Fruit fly (Drosophila melanogaster) whole organism, embryonic: Measurements from ENCODE around the gene CG17803.

Experiments
- Atf6 ChIP-seq: fragments of 200-800 bp; sonication (Bioruptor generic); IDR thresholded peaks from 2 replicates; pipeline ENCODE4 v1.3.6; 2022; ENCODE audit warnings: missing biosample characterization, missing genetic modification characterization
- CG10209 ChIP-seq: fragments of 200-800 bp; sonication (Bioruptor generic); optimal IDR thresholded peaks from 3 replicates; lab custom pipeline; 2017; ENCODE audit warnings: missing biosample characterization, mild to moderate bottlenecking, missing genetic modification characterization, missing genetic modification reagents
- CG10267 ChIP-seq: fragments of 200-800 bp; sonication (Bioruptor generic); optimal IDR thresholded peaks from 2 replicates; lab custom pipeline; 2018; ENCODE audit warnings: missing biosample characterization, mild to moderate bottlenecking, missing genetic modification characterization, moderate library complexity
- CG10959 ChIP-seq: fragments of 200-800 bp; sonication (Bioruptor generic); IDR thresholded peaks from 2 replicates; pipeline ENCODE4 v1.3.6; 2022; ENCODE audit warnings: missing biosample characterization, missing genetic modification characterization
- CG12104 ChIP-seq: fragments of 200-800 bp; sonication (Bioruptor generic); optimal IDR thresholded peaks from 3 replicates; lab custom pipeline; 2016; ENCODE audit warnings: missing biosample characterization, missing genetic modification characterization
- CG14710 ChIP-seq: fragments of 200-800 bp; sonication (Bioruptor generic); optimal IDR thresholded peaks from 3 replicates; lab custom pipeline; 2019; ENCODE audit warnings: missing biosample characterization, mild to moderate bottlenecking, missing genetic modification characterization, moderate library complexity
- CG15479 ChIP-seq: fragments of 200-800 bp; sonication (Bioruptor generic); optimal IDR thresholded peaks from 3 replicates; lab custom pipeline; 2019; ENCODE audit warnings: missing biosample characterization, mild to moderate bottlenecking, missing genetic modification characterization, moderate library complexity
- CG16779 ChIP-seq: fragments of 200-800 bp; sonication (Bioruptor generic); IDR thresholded peaks from 2 replicates; pipeline ENCODE4 v1.3.6; 2022; ENCODE audit warnings: missing biosample characterization, missing genetic modification characterization
- CG2202 ChIP-seq: fragments of 200-800 bp; sonication (Bioruptor generic); optimal IDR thresholded peaks from 2 replicates; lab custom pipeline; 2018; ENCODE audit warnings: missing biosample characterization, mild to moderate bottlenecking, missing genetic modification characterization
- CG34224 ChIP-seq: fragments of 200-800 bp; sonication (Bioruptor generic); IDR thresholded peaks from 3 replicates; pipeline ENCODE4 v1.3.6; 2022; ENCODE audit warnings: missing biosample characterization, missing genetic modification characterization; ENCODE audit not compliant: partially characterized antibody
- CG34376 ChIP-seq: fragments of 200-800 bp; sonication (Bioruptor generic); optimal IDR thresholded peaks from 2 replicates; lab custom pipeline; 2018; ENCODE audit warnings: missing biosample characterization, mild to moderate bottlenecking, missing genetic modification characterization
- CG3847 ChIP-seq: fragments of 200-800 bp; sonication (Bioruptor generic); IDR thresholded peaks from 2 replicates; pipeline ENCODE4 v1.3.6; 2022; ENCODE audit warnings: missing biosample characterization, missing genetic modification characterization
- CG4282 ChIP-seq: fragments of 200-800 bp; sonication (Bioruptor generic); optimal IDR thresholded peaks from 2 replicates; lab custom pipeline; 2016; ENCODE audit warnings: missing biosample characterization, missing genetic modification characterization
- CG4854 ChIP-seq: fragments of 200-800 bp; sonication (Bioruptor generic); optimal IDR thresholded peaks from 2 replicates; lab custom pipeline; 2016; ENCODE audit warnings: missing biosample characterization, missing genetic modification characterization, inconsistent platforms
- CG5245 ChIP-seq: fragments of 200-800 bp; sonication (Bioruptor generic); optimal IDR thresholded peaks from 3 replicates; lab custom pipeline; 2016; ENCODE audit warnings: missing biosample characterization, missing genetic modification characterization
- CG8478 ChIP-seq: fragments of >200 bp; optimal IDR thresholded peaks from 2 replicates; lab custom pipeline; 2018
- CG9797 ChIP-seq: fragments of 200-800 bp; sonication (Bioruptor generic); optimal IDR thresholded peaks from 3 replicates; lab custom pipeline; 2018; ENCODE audit warnings: missing biosample characterization, mild to moderate bottlenecking, missing genetic modification characterization
- CHES-1-like ChIP-seq: fragments of 200-800 bp; sonication (Bioruptor generic); optimal IDR thresholded peaks from 2 replicates; lab custom pipeline; 2016; ENCODE audit warnings: missing biosample characterization, missing genetic modification characterization
- HLH4C ChIP-seq: fragments of 200-800 bp; sonication (Bioruptor generic); IDR thresholded peaks from 3 replicates; pipeline ENCODE4 v1.3.6; 2022; ENCODE audit warnings: missing biosample characterization, missing genetic modification characterization; ENCODE audit not compliant: partially characterized antibody
- HLHmδ ChIP-seq: fragments of 200-800 bp; sonication (Bioruptor generic); optimal IDR thresholded peaks from 2 replicates; lab custom pipeline; 2018; ENCODE audit warnings: missing biosample characterization, mild to moderate bottlenecking, missing genetic modification characterization, moderate library complexity
- Hand ChIP-seq: fragments of 200-800 bp; sonication (Bioruptor generic); optimal IDR thresholded peaks from 2 replicates; lab custom pipeline; 2017; ENCODE audit warnings: mild to moderate bottlenecking, missing biosample characterization, missing genetic modification reagents, missing genetic modification characterization
- Nf-YB ChIP-seq: fragments of 200-800 bp; sonication (Bioruptor generic); optimal IDR thresholded peaks from 3 replicates; lab custom pipeline; 2019; ENCODE audit warnings: missing biosample characterization, mild to moderate bottlenecking, missing genetic modification characterization, moderate library complexity
- PHDP ChIP-seq: fragments of 200-800 bp; sonication (Bioruptor generic); optimal IDR thresholded peaks from 3 replicates; lab custom pipeline; 2018; ENCODE audit warnings: missing biosample characterization, mild to moderate bottlenecking, missing genetic modification characterization, moderate library complexity
- Pdp1 ChIP-seq, 2 experiments: fragments of 200-800 bp; sonication (Bioruptor generic); optimal IDR thresholded peaks; 3 replicates each; lab custom pipeline; 2016; ENCODE audit warnings: missing biosample characterization in 2 of 2, missing genetic modification characterization in 2 of 2, mild to moderate bottlenecking in 1 of 2, moderate library complexity in 1 of 2
- Poxn ChIP-seq: fragments of 200-800 bp; sonication (Bioruptor generic); IDR thresholded peaks from 2 replicates; pipeline ENCODE4 v1.3.6; 2022; ENCODE audit warnings: missing biosample characterization, missing genetic modification characterization
- Rfx ChIP-seq: fragments of 200-800 bp; sonication (Bioruptor generic); IDR thresholded peaks from 2 replicates; pipeline ENCODE4 v1.3.6; 2022; ENCODE audit warnings: missing biosample characterization, missing genetic modification characterization
- Tbp ChIP-seq: fragments of >200 bp; optimal IDR thresholded peaks from 2 replicates; lab custom pipeline; 2018; ENCODE audit warnings: missing biosample characterization, missing genetic modification characterization
- amos ChIP-seq: fragments of 200-800 bp; sonication (Bioruptor generic); IDR thresholded peaks from 2 replicates; pipeline ENCODE4 v1.3.6; 2022; ENCODE audit warnings: missing biosample characterization, missing genetic modification characterization; ENCODE audit not compliant: partially characterized antibody
- bcd ChIP-seq: fragments of 200-800 bp; sonication (Bioruptor generic); optimal IDR thresholded peaks from 2 replicates; lab custom pipeline; 2017; ENCODE audit warnings: missing biosample characterization, mild to moderate bottlenecking, missing genetic modification characterization
- cas ChIP-seq: fragments of 200-800 bp; sonication (Bioruptor generic); IDR thresholded peaks from 2 replicates; pipeline ENCODE4 v1.3.6; 2022; ENCODE audit warnings: missing biosample characterization, missing genetic modification characterization
- chm ChIP-seq: fragments of 200-800 bp; sonication (Bioruptor generic); IDR thresholded peaks from 2 replicates; pipeline ENCODE4 v1.3.6; 2022; ENCODE audit warnings: missing biosample characterization, missing genetic modification characterization
- corto ChIP-seq: fragments of 200-800 bp; sonication (Bioruptor generic); optimal IDR thresholded peaks from 2 replicates; lab custom pipeline; 2016; ENCODE audit warnings: missing biosample characterization, mild to moderate bottlenecking, missing genetic modification characterization, moderate library complexity
- da ChIP-seq: fragments of 200-800 bp; sonication (Bioruptor generic); optimal IDR thresholded peaks from 2 replicates; lab custom pipeline; 2016; ENCODE audit warnings: missing biosample characterization, missing genetic modification characterization
- dmrt11E ChIP-seq: fragments of 200-800 bp; sonication (Bioruptor generic); optimal IDR thresholded peaks from 3 replicates; lab custom pipeline; 2018; ENCODE audit warnings: missing biosample characterization, mild to moderate bottlenecking, missing genetic modification characterization, moderate library complexity
- esg ChIP-seq: fragments of 200-800 bp; sonication (Bioruptor generic); conservative IDR thresholded peaks from 2 replicates; pipeline ENCODE4 v1.3.6; 2022; ENCODE audit warnings: missing biosample characterization, missing genetic modification characterization
- fru ChIP-seq: fragments of >200 bp; optimal IDR thresholded peaks from 2 replicates; lab custom pipeline; 2017
- gsb-n ChIP-seq: fragments of 200-800 bp; sonication (Bioruptor generic); optimal IDR thresholded peaks from 3 replicates; lab custom pipeline; 2018; ENCODE audit warnings: missing biosample characterization, mild to moderate bottlenecking, missing genetic modification characterization
- kah ChIP-seq: fragments of 200-800 bp; sonication (Bioruptor generic); optimal IDR thresholded peaks from 2 replicates; lab custom pipeline; 2018; ENCODE audit warnings: missing biosample characterization, mild to moderate bottlenecking, missing genetic modification characterization
- lbe ChIP-seq: fragments of 200-800 bp; sonication (Bioruptor generic); optimal IDR thresholded peaks from 2 replicates; lab custom pipeline; 2016; ENCODE audit warnings: missing biosample characterization, mild to moderate bottlenecking, missing genetic modification characterization
- nmo ChIP-seq: fragments of 200-800 bp; sonication (Bioruptor generic); optimal IDR thresholded peaks from 2 replicates; lab custom pipeline; 2018; ENCODE audit warnings: missing biosample characterization, mild to moderate bottlenecking, missing genetic modification characterization, moderate library complexity
- prd ChIP-seq, 3 experiments: fragments of >200 bp in 2 of 3; fragments of 200-800 bp in 1 of 3; sonication (Bioruptor generic) in 1 of 3; optimal IDR thresholded peaks in 2 of 3; IDR thresholded peaks in 1 of 3; 2 replicates in 2 of 3; 3 replicates in 1 of 3; pipeline versions ENCODE4 v1.3.6 to Lab custom; 2017 to 2022; ENCODE audit warnings: missing biosample characterization in 1 of 3, missing genetic modification characterization in 1 of 3
- pros ChIP-seq: fragments of 200-800 bp; sonication (Bioruptor generic); optimal IDR thresholded peaks from 3 replicates; lab custom pipeline; 2019; ENCODE audit warnings: missing biosample characterization, mild to moderate bottlenecking, missing genetic modification characterization, moderate library complexity
- pzg ChIP-seq: fragments of 200-800 bp; sonication (Bioruptor generic); optimal IDR thresholded peaks from 3 replicates; lab custom pipeline; 2018; ENCODE audit warnings: missing biosample characterization, mild to moderate bottlenecking, missing genetic modification characterization, moderate library complexity
- sens ChIP-seq: fragments of 200-800 bp; sonication (Bioruptor generic); peaks from one replicate; lab custom pipeline; 2016; ENCODE audit warnings: missing biosample characterization, missing genetic modification characterization
- slp2 ChIP-seq: fragments of 200-800 bp; sonication (Bioruptor generic); optimal IDR thresholded peaks from 2 replicates; lab custom pipeline; 2016; ENCODE audit warnings: missing biosample characterization, missing genetic modification characterization
- yki ChIP-seq: fragments of >200 bp; optimal IDR thresholded peaks from 3 replicates; lab custom pipeline; 2018
- zen ChIP-seq: fragments of 200-800 bp; sonication (Bioruptor generic); optimal IDR thresholded peaks from 3 replicates; lab custom pipeline; 2018; ENCODE audit warnings: missing biosample characterization, mild to moderate bottlenecking, missing genetic modification characterization, moderate library complexity

The CG17803 gene

DNA sequence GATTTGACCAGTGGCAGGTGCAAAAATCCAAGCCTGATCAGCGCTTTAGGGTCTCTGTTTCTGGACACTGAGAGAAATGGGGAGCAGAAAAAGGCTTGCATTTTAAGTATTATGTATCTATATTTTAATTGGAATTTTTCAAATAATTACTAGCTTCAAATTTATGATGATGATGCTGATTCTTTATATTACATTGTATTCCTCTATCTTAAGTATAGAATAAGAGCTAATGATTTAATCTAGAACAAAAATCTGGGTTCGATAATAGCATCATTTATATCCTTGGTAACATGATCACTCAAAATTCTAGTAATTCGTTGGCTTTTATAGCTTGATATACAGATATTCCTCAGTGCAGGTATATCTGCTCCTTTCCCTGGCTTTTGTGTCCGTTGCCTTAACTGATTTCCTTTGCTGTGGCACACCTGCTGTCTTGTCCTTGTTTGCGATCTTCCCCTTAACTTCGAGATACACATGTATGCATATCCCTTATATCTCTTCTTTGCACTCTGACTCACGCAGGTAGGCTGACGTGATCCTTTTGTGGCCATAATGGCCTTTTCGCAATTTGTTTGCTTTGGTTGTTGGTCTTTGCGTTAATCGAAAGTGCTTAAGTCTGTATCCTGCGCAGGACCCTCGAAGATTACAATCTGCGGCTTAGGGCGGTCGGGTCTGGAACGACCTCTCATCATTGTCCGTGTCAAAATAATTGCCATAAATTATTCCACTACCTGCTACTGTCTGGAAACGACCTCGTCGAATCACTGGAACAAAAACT, 24.7 kb upstream of the CG17803 start (continued):
- TF ChIP-seq HLH4C (GFP tag; lab: Robert Waterston, UW) = no peak
- TF ChIP-seq CG14710 (tag; lab: Kevin White, UChicago) = peak; percentile 4
- TF ChIP-seq prd (optimal IDR thresholded peaks at IDR 0.05; lab: Kevin White, UChicago) = no peak
- peak; percentile 17; the same call in 2 of the 3 replicates for TF ChIP-seq prd (GFP tag; IDR thresholded peaks at IDR 0.05; lab: Robert Waterston, UW)
- peak; percentile 14 for TF ChIP-seq lbe (GFP tag; lab: Kevin White, UChicago)
- no peak for TF ChIP-seq CHES-1-like (GFP tag; lab: Kevin White, UChicago)
- TF ChIP-seq dmrt11E (tag; lab: Kevin White, UChicago) = peak; percentile 12
- peak; percentile 99 for TF ChIP-seq CG15479 (GFP tag; lab: Kevin White, UChicago)
- peak; percentile 96 for TF ChIP-seq zen (tag; lab: Kevin White, UChicago)
- peak; percentile 28 for TF ChIP-seq corto (GFP tag; lab: Kevin White, UChicago)
- peak; percentile 87 for TF ChIP-seq pros (GFP tag; lab: Kevin White, UChicago)
- TF ChIP-seq CG10267 (tag; lab: Kevin White, UChicago) = peak; percentile 11
- TF ChIP-seq CG12104 (GFP tag; lab: Kevin White, UChicago) = no peak

dm6 chr3R:17821744-17822143, 20.4 kb upstream of the CG17803 start:
- no peak for TF ChIP-seq Pdp1 (GFP tag; optimal IDR thresholded peaks at IDR 0.05; lab: Kevin White, UChicago)
- no peak for TF ChIP-seq sens (GFP tag; lab: Kevin White, UChicago)
- TF ChIP-seq yki (lab: Kevin White, UChicago) = no peak
- no peak for TF ChIP-seq cas (GFP tag; lab: Robert Waterston, UW)
- TF ChIP-seq fru (lab: Kevin White, UChicago) = no peak
- no peak for TF ChIP-seq CG2202 (tag; lab: Kevin White, UChicago)
- no peak for TF ChIP-seq kah (GFP tag; lab: Kevin White, UChicago)
- TF ChIP-seq, all 482 proteins: peak for 0

dm6 chr3R:17818803-17819202, 17.5 kb upstream of the CG17803 start:
- TF ChIP-seq chm (no peak), HLHmδ (no peak), CG10959 (GFP tag; lab: Robert Waterston, UW) (no peak), Atf6 (GFP tag; lab: Robert Waterston, UW) (no peak), CG34376 (no peak), esg (no peak), Hand (GFP tag; lab: Kevin White, UChicago) (peak; percentile 44), pzg (GFP tag; lab: Kevin White, UChicago) (no peak), CG10209 (peak; percentile 3), Rfx (no peak), CG3847 (no peak), bcd (GFP tag; lab: Kevin White, UChicago) (peak; percentile 6), gsb-n (tag; lab: Kevin White, UChicago) (no peak), CG4854 (no peak), CG34224 (no peak), Tbp (GFP tag; lab: Kevin White, UChicago) (no peak), CG8478 (lab: Kevin White, UChicago) (no peak), nmo (GFP tag; lab: Kevin White, UChicago) (no peak), da (GFP tag; lab: Kevin White, UChicago) (no peak), PHDP (tag; lab: Kevin White, UChicago) (peak; percentile 55), CG16779 (GFP tag; lab: Robert Waterston, UW) (no peak), CG4282 (GFP tag; lab: Kevin White, UChicago) (no peak), CG9797 (GFP tag; lab: Kevin White, UChicago) (no peak), amos (no peak), lbe (GFP tag; lab: Kevin White, UChicago) (no peak), Poxn (GFP tag; lab: Robert Waterston, UW) (no peak), Nf-YB (GFP tag; lab: Kevin White, UChicago) (no peak), slp2 (GFP tag; lab: Kevin White, UChicago) (no peak), CG5245 (GFP tag; lab: Kevin White, UChicago) (no peak)
